Worm (Caenorhabditis elegans) whole organism, L4 larva: ENCODE results near the gene C42D4.19.
A peak's percentile ranks its signal among the peaks of the same experiment; 100 is the strongest.

Source experiments
- ZK337.2 ChIP-seq: fragments of 200-800 bp; sonication (Bioruptor generic); IDR thresholded peaks from 2 replicates; pipeline ENCODE4 v1.3.6; 2022; ENCODE audit warnings: missing genetic modification reagents, missing genetic modification characterization, missing compliant biosample characterization
- ama-1 ChIP-seq: fragments of 150-350 bp; optimal IDR thresholded peaks from 2 replicates; lab custom pipeline; 2014; ENCODE audit warnings: inconsistent platforms, mixed read lengths
- dpl-1 ChIP-seq: fragments of 150-350 bp; optimal IDR thresholded peaks from 2 replicates; lab custom pipeline; 2014; ENCODE audit warnings: missing biosample characterization, missing genetic modification reagents, missing genetic modification characterization
- fos-1 ChIP-seq: fragments of 150-350 bp; optimal IDR thresholded peaks from 2 replicates; lab custom pipeline; 2014; ENCODE audit warnings: missing biosample characterization, missing genetic modification characterization
- lsy-2 ChIP-seq, 2 experiments: fragments of 150-350 bp in 1 of 2; sonication (generic microtip) in 1 of 2; optimal IDR thresholded peaks; 2 replicates each; lab custom pipeline; 2014 to 2017; ENCODE audit warnings: missing biosample characterization in 2 of 2, missing genetic modification characterization in 2 of 2
- nhr-11 ChIP-seq: fragments of 150-350 bp; optimal IDR thresholded peaks from 2 replicates; lab custom pipeline; 2014; ENCODE audit warnings: missing biosample characterization, missing genetic modification characterization
- pha-4 ChIP-seq, 2 experiments: fragments of 150-350 bp in 1 of 2; fragments of 200-800 bp in 1 of 2; sonication (Bioruptor generic) in 1 of 2; IDR thresholded peaks in 1 of 2; optimal IDR thresholded peaks in 1 of 2; 2 replicates each; pipeline versions ENCODE4 v1.3.6 to Lab custom; 2014 to 2022; ENCODE audit warnings: missing genetic modification characterization in 2 of 2, missing genetic modification reagents in 2 of 2, missing biosample characterization in 1 of 2, missing compliant biosample characterization in 1 of 2
- unc-62 ChIP-seq, 3 experiments: fragments of 150-350 bp in 1 of 3; sonication (generic microtip); optimal IDR thresholded peaks in 2 of 3; peaks in 1 of 3; 1 replicate in 1 of 3; 2 replicates in 2 of 3; lab custom pipeline; 2014 to 2017; ENCODE audit warnings: missing biosample characterization in 3 of 3, missing genetic modification characterization in 3 of 3, missing genetic modification reagents in 3 of 3, missing genotype in 1 of 3
- zfp-2 ChIP-seq: sonication (generic microtip); optimal IDR thresholded peaks from 2 replicates; lab custom pipeline; 2016; ENCODE audit warnings: mild to moderate bottlenecking, missing genetic modification characterization, missing compliant biosample characterization

- no peak for TF ChIP-seq pha-4 (GFP tag; IDR thresholded peaks at IDR 0.05; lab: Robert Waterston, UW)
- TF ChIP-seq pha-4 (tag; optimal IDR thresholded peaks at IDR 0.05; lab: Kevin White, UChicago) = no peak
- no peak for TF ChIP-seq zfp-2
- TF ChIP-seq ama-1 (lab: Kevin White, UChicago) = no peak
- no peak for TF ChIP-seq lsy-2 (tag; optimal IDR thresholded peaks at IDR 0.05; lab: Kevin White, UChicago)
- no peak for TF ChIP-seq fos-1 (tag; lab: Kevin White, UChicago)
- no peak for TF ChIP-seq ZK337.2 (GFP tag; lab: Robert Waterston, UW)
- TF ChIP-seq nhr-11 (tag; lab: Kevin White, UChicago) = no peak
- peak; percentile 48 for TF ChIP-seq dpl-1 (GFP tag; lab: Kevin White, UChicago)
- peak in 1 of 2 experiments; percentile 23 for TF ChIP-seq unc-62 (GFP tag; optimal IDR thresholded peaks at IDR 0.05 in 1 of 2; lab: Kevin White, UChicago)
- TF ChIP-seq unc-62 (tag; optimal IDR thresholded peaks at IDR 0.05; lab: Kevin White, UChicago) = no peak
Measured at ce11 chrIV:7167983-7168760, 7.3 kb upstream of the C42D4.19 start, which contains the start of gene skr-16.
